Worm (Caenorhabditis elegans) whole organism, young adult: ENCODE data around the gene mys-1.

Source experiments
- B0035.1 ChIP-seq: sonication (generic microtip); optimal IDR thresholded peaks from 2 replicates; lab custom pipeline; 2016; ENCODE audit warnings: missing genetic modification characterization, mild to moderate bottlenecking, missing compliant biosample characterization, missing genotype, missing genetic modification reagents
- C06A6.2 ChIP-seq: fragments of 200-800 bp; sonication (Bioruptor generic); conservative IDR thresholded peaks from 2 replicates; pipeline ENCODE4 v1.3.6; 2022; ENCODE audit warnings: missing genetic modification characterization, missing compliant biosample characterization
- K11D2.4 ChIP-seq: fragments of 200-800 bp; sonication (Bioruptor generic); IDR thresholded peaks from 2 replicates; pipeline ENCODE4 v1.3.6; 2022; ENCODE audit warnings: missing genetic modification reagents, missing genetic modification characterization, missing compliant biosample characterization
- Y53F4B.3 ChIP-seq: fragments of 200-800 bp; sonication (Bioruptor generic); IDR thresholded peaks from 2 replicates; pipeline ENCODE4 v1.3.6; 2022; ENCODE audit warnings: missing genetic modification reagents, missing genetic modification characterization, missing compliant biosample characterization
- ama-1 ChIP-seq, 3 experiments: fragments of 150-350 bp in 1 of 3; sonication (generic microtip) in 2 of 3; optimal IDR thresholded peaks; 2 replicates each; lab custom pipeline; 2014 to 2018; ENCODE audit warnings: missing biosample characterization in 2 of 3, missing genetic modification characterization in 2 of 3, missing genetic modification reagents in 2 of 3
- die-1 ChIP-seq: sonication (generic microtip); optimal IDR thresholded peaks from 2 replicates; lab custom pipeline; 2016; ENCODE audit warnings: missing genotype, mild to moderate bottlenecking, missing genetic modification characterization, missing compliant biosample characterization
- egrh-3 ChIP-seq: fragments of 200-800 bp; sonication (Bioruptor generic); IDR thresholded peaks from 2 replicates; pipeline ENCODE4 v1.3.6; 2022; ENCODE audit warnings: missing genetic modification reagents, missing genetic modification characterization, missing compliant biosample characterization
- hmg-1.2 ChIP-seq: fragments of 200-800 bp; sonication (Bioruptor generic); IDR thresholded peaks from 2 replicates; pipeline ENCODE4 v1.3.6; 2022; ENCODE audit warnings: missing genetic modification reagents, missing genetic modification characterization, missing compliant biosample characterization
- lag-1 ChIP-seq: fragments of 200-800 bp; sonication (Bioruptor generic); IDR thresholded peaks from 2 replicates; pipeline ENCODE4 v1.3.6; 2022; ENCODE audit warnings: missing genetic modification reagents, missing genetic modification characterization, missing compliant biosample characterization
- lsy-27 ChIP-seq: sonication (generic microtip); optimal IDR thresholded peaks from 2 replicates; lab custom pipeline; 2017; ENCODE audit warnings: missing genetic modification characterization, mild to moderate bottlenecking, missing compliant biosample characterization, antibody characterized with exemption, missing genotype, borderline replicate concordance; ENCODE audit not compliant: insufficient read depth
- madf-3 ChIP-seq: fragments of 200-800 bp; sonication (Bioruptor generic); IDR thresholded peaks from 2 replicates; pipeline ENCODE4 v1.3.6; 2022; ENCODE audit warnings: missing genetic modification reagents, missing genetic modification characterization, missing compliant biosample characterization
- nhr-27 ChIP-seq: fragments of 200-800 bp; sonication (Bioruptor generic); optimal IDR thresholded peaks from 2 replicates; lab custom pipeline; 2018; ENCODE audit warnings: mild to moderate bottlenecking, missing genetic modification characterization, moderate library complexity, missing compliant biosample characterization
- nhr-90 ChIP-seq: sonication (generic microtip); optimal IDR thresholded peaks from 2 replicates; lab custom pipeline; 2016; ENCODE audit warnings: missing genotype, mild to moderate bottlenecking, missing genetic modification characterization, missing compliant biosample characterization
- ztf-26 ChIP-seq: sonication (generic microtip); optimal IDR thresholded peaks from 2 replicates; lab custom pipeline; 2017; ENCODE audit warnings: missing genetic modification characterization, missing compliant biosample characterization

DNA sequence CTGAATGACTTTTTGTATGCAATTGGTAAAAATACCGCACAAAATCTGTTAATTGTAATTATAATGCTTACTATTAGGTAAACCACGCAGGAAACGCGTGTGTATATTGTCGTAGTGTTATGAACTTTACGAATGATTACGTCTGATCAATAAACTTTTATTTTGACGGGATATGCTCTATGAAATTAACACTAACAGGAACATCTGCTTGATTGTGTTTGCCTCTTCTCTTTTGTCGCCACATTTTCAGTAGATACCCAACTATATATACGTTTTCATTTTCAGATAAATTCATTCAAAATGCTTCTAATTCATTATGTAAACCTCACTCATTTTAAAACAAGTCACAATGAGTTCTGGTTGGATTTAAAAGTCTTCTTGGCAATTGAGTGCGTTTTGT lies 47.8 kb upstream of the mys-1 start, which contains the start of gene sre-10:
- TF ChIP-seq ztf-26 (tag; lab: Kevin White, UChicago) (no peak), hmg-1.2 (GFP tag; lab: Robert Waterston, UW) (no peak), B0035.1 (no peak), die-1 (tag; lab: Kevin White, UChicago) (no peak), lsy-27 (tag; lab: Kevin White, UChicago) (no peak), ama-1 (optimal IDR thresholded peaks at IDR 0.05; lab: Kevin White, UChicago) (no peak), ama-1 (GFP tag; optimal IDR thresholded peaks at IDR 0.05; lab: Kevin White, UChicago) (no peak), K11D2.4 (GFP tag; lab: Robert Waterston, UW) (no peak), Y53F4B.3 (GFP tag; lab: Robert Waterston, UW) (no peak), egrh-3 (no peak), C06A6.2 (GFP tag; lab: Robert Waterston, UW) (no peak), lag-1 (GFP tag; lab: Robert Waterston, UW) (no peak), madf-3 (no peak), nhr-90 (no peak), nhr-27 (no peak)
